Worm (Caenorhabditis elegans) whole organism, late embryonic: ENCODE data around the gene F55G7.4.

Source experiments
- C08G9.2 ChIP-seq: sonication (generic microtip); optimal IDR thresholded peaks from 2 replicates; lab custom pipeline; 2016; ENCODE audit warnings: mild to moderate bottlenecking, missing genetic modification characterization, moderate library complexity, missing compliant biosample characterization
- C38D4.7 ChIP-seq: fragments of 200-800 bp; sonication (Bioruptor generic); optimal IDR thresholded peaks from 2 replicates; lab custom pipeline; 2018; ENCODE audit warnings: mild to moderate bottlenecking, missing genetic modification characterization, moderate library complexity, missing compliant biosample characterization
- Y22D7AL.16 ChIP-seq: sonication (generic microtip); optimal IDR thresholded peaks from 2 replicates; lab custom pipeline; 2016; ENCODE audit warnings: missing genetic modification characterization, missing compliant biosample characterization
- ama-1 ChIP-seq: fragments of 150-350 bp; optimal IDR thresholded peaks from 2 replicates; lab custom pipeline; 2014
- elt-4 ChIP-seq: sonication (generic microtip); optimal IDR thresholded peaks from 2 replicates; lab custom pipeline; 2016; ENCODE audit warnings: missing genetic modification characterization, missing compliant biosample characterization

ce11 chrX:11931559-11931958, 3.9 kb downstream of the F55G7.4 start, which contains the start of gene dot-1.4:
- TF ChIP-seq Y22D7AL.16 (tag; lab: Kevin White, UChicago) (no peak), C38D4.7 (no peak), elt-4 (tag; lab: Kevin White, UChicago) (no peak), C08G9.2 (tag; lab: Kevin White, UChicago) (no peak), ama-1 (lab: Kevin White, UChicago) (no peak)
